Worm (Caenorhabditis elegans) whole organism, L3 larva: ENCODE results near the gene hosl-1.
A peak's percentile ranks its signal among the peaks of the same experiment; 100 is the strongest.

ENCODE experiments used
- ZK546.5 ChIP-seq: sonication (generic microtip); optimal IDR thresholded peaks from 2 replicates; lab custom pipeline; 2017; ENCODE audit warnings: missing biosample characterization, missing genetic modification characterization
- ama-1 ChIP-seq: fragments of 150-350 bp; optimal IDR thresholded peaks from 2 replicates; lab custom pipeline; 2018
- ceh-16 ChIP-seq: sonication (generic microtip); optimal IDR thresholded peaks from 2 replicates; lab custom pipeline; 2017; ENCODE audit warnings: missing biosample characterization, missing genetic modification characterization
- ceh-28 ChIP-seq: fragments of 150-350 bp; optimal IDR thresholded peaks from 2 replicates; lab custom pipeline; 2014; ENCODE audit warnings: missing biosample characterization, missing genetic modification reagents, missing genetic modification characterization
- ceh-82 ChIP-seq: fragments of 150-350 bp; optimal IDR thresholded peaks from 2 replicates; lab custom pipeline; 2014; ENCODE audit warnings: missing biosample characterization, missing genetic modification characterization
- ceh-9 ChIP-seq: sonication (generic microtip); optimal IDR thresholded peaks from 2 replicates; lab custom pipeline; 2018; ENCODE audit warnings: missing biosample characterization, missing genetic modification characterization
- daf-12 ChIP-seq: fragments of 150-350 bp; optimal IDR thresholded peaks from 2 replicates; lab custom pipeline; 2014; ENCODE audit warnings: missing biosample characterization, missing genetic modification reagents, missing genetic modification characterization
- egl-5 ChIP-seq: fragments of 150-350 bp; optimal IDR thresholded peaks from 2 replicates; lab custom pipeline; 2017; ENCODE audit warnings: missing biosample characterization, missing genetic modification reagents, missing genetic modification characterization, inconsistent platforms
- elt-1 ChIP-seq: fragments of 150-350 bp; optimal IDR thresholded peaks from 2 replicates; lab custom pipeline; 2014; ENCODE audit warnings: missing biosample characterization, missing genetic modification characterization
- elt-2 ChIP-seq: sonication (generic microtip); optimal IDR thresholded peaks from 2 replicates; lab custom pipeline; 2016; ENCODE audit warnings: missing genetic modification reagents, mild to moderate bottlenecking, missing genetic modification characterization, missing compliant biosample characterization
- elt-3 ChIP-seq, 3 experiments: fragments of 150-350 bp in 1 of 3; sonication (generic microtip) in 2 of 3; optimal IDR thresholded peaks; 2 replicates in 2 of 3; 4 replicates in 1 of 3; lab custom pipeline; 2014 to 2017; ENCODE audit warnings: missing biosample characterization in 3 of 3, missing genetic modification characterization in 3 of 3
- fkh-10 ChIP-seq: sonication (generic microtip); optimal IDR thresholded peaks from 2 replicates; lab custom pipeline; 2017; ENCODE audit warnings: missing biosample characterization, missing genetic modification reagents, missing genetic modification characterization
- fkh-2 ChIP-seq: fragments of 150-350 bp; optimal IDR thresholded peaks from 2 replicates; lab custom pipeline; 2014; ENCODE audit warnings: missing biosample characterization, missing genetic modification reagents, missing genetic modification characterization
- hmg-11 ChIP-seq: sonication (generic microtip); optimal IDR thresholded peaks from 2 replicates; lab custom pipeline; 2016; ENCODE audit warnings: missing genetic modification characterization, missing compliant biosample characterization
- lin-15B ChIP-seq: fragments of 150-350 bp; optimal IDR thresholded peaks from 2 replicates; lab custom pipeline; 2014; ENCODE audit warnings: missing biosample characterization, missing genetic modification characterization
- lin-39 ChIP-seq: fragments of 150-350 bp; optimal IDR thresholded peaks from 2 replicates; lab custom pipeline; 2018; ENCODE audit warnings: missing biosample characterization, missing genetic modification reagents, missing genetic modification characterization
- lsy-12 ChIP-seq: sonication (generic microtip); optimal IDR thresholded peaks from 2 replicates; lab custom pipeline; 2016; ENCODE audit warnings: mild to moderate bottlenecking, missing genetic modification characterization, missing compliant biosample characterization
- mdl-1 ChIP-seq: fragments of 150-350 bp; optimal IDR thresholded peaks from 2 replicates; lab custom pipeline; 2014; ENCODE audit warnings: missing biosample characterization, missing genetic modification characterization
- nfya-1 ChIP-seq: sonication (generic microtip); optimal IDR thresholded peaks from 2 replicates; lab custom pipeline; 2017; ENCODE audit warnings: missing genetic modification characterization, mild to moderate bottlenecking, missing compliant biosample characterization, antibody characterized with exemption, moderate library complexity; ENCODE audit not compliant: insufficient read depth
- nhr-11 ChIP-seq: fragments of 150-350 bp; optimal IDR thresholded peaks from 2 replicates; lab custom pipeline; 2014; ENCODE audit warnings: missing biosample characterization, missing genetic modification characterization
- nhr-12 ChIP-seq: fragments of 150-350 bp; optimal IDR thresholded peaks from 2 replicates; lab custom pipeline; 2014; ENCODE audit warnings: missing biosample characterization, missing genetic modification characterization
- nhr-23 ChIP-seq: fragments of 150-350 bp; optimal IDR thresholded peaks from 2 replicates; lab custom pipeline; 2014; ENCODE audit warnings: missing biosample characterization, missing genetic modification reagents, missing genetic modification characterization
- nhr-237 ChIP-seq: fragments of 150-350 bp; optimal IDR thresholded peaks from 2 replicates; lab custom pipeline; 2014; ENCODE audit warnings: missing biosample characterization, missing genetic modification characterization
- nhr-25 ChIP-seq: sonication (generic microtip); optimal IDR thresholded peaks from 2 replicates; lab custom pipeline; 2017; ENCODE audit warnings: missing biosample characterization, missing genetic modification characterization
- nhr-28 ChIP-seq: fragments of 150-350 bp; optimal IDR thresholded peaks from 2 replicates; lab custom pipeline; 2014; ENCODE audit warnings: missing biosample characterization, missing genetic modification characterization
- nhr-43 ChIP-seq: sonication (generic microtip); optimal IDR thresholded peaks from 2 replicates; lab custom pipeline; 2016; ENCODE audit warnings: mild to moderate bottlenecking, missing genetic modification characterization, missing compliant biosample characterization; ENCODE audit not compliant: poor library complexity, severe bottlenecking
- nhr-76 ChIP-seq: fragments of 150-350 bp; sonication (generic microtip); optimal IDR thresholded peaks from 5 replicates; lab custom pipeline; 2014; ENCODE audit warnings: missing biosample characterization, missing genetic modification characterization
- nhr-77 ChIP-seq: fragments of 150-350 bp; optimal IDR thresholded peaks from 2 replicates; lab custom pipeline; 2014; ENCODE audit warnings: missing biosample characterization, missing genetic modification characterization
- pha-4 ChIP-seq: fragments of 150-350 bp; optimal IDR thresholded peaks from 2 replicates; lab custom pipeline; 2014; ENCODE audit warnings: missing biosample characterization, missing genetic modification reagents, missing genetic modification characterization
- pqm-1 ChIP-seq: fragments of 150-350 bp; optimal IDR thresholded peaks from 2 replicates; lab custom pipeline; 2017; ENCODE audit warnings: missing biosample characterization, missing genetic modification characterization, inconsistent platforms
- sea-2 ChIP-seq: fragments of 150-350 bp; sonication (generic microtip); optimal IDR thresholded peaks from 4 replicates; lab custom pipeline; 2014; ENCODE audit warnings: missing biosample characterization, missing genetic modification reagents, missing genetic modification characterization
- skn-1 ChIP-seq: fragments of 150-350 bp; optimal IDR thresholded peaks from 2 replicates; lab custom pipeline; 2014; ENCODE audit warnings: missing biosample characterization, missing genetic modification characterization
- tbx-2 ChIP-seq: sonication (generic microtip); optimal IDR thresholded peaks from 2 replicates; lab custom pipeline; 2016; ENCODE audit warnings: mild to moderate bottlenecking, missing genetic modification characterization, missing compliant biosample characterization
- unc-39 ChIP-seq: sonication (generic microtip); optimal IDR thresholded peaks from 4 replicates; lab custom pipeline; 2017; ENCODE audit warnings: missing biosample characterization, missing genetic modification characterization
- zag-1 ChIP-seq: fragments of 150-350 bp; optimal IDR thresholded peaks from 2 replicates; lab custom pipeline; 2014; ENCODE audit warnings: missing biosample characterization, missing genetic modification characterization
- ztf-4 ChIP-seq: fragments of 150-350 bp; optimal IDR thresholded peaks from 2 replicates; lab custom pipeline; 2014; ENCODE audit warnings: missing biosample characterization, missing genetic modification characterization

Gene hosl-1

ce11 chrX:4636821-4637220 is at the start of gene hosl-1:
Gene hosl-1 (plus strand): TSS chrX:4637121.
- TF ChIP-seq hmg-11 (tag; lab: Kevin White, UChicago) (no peak), nfya-1 (tag; lab: Kevin White, UChicago) (no peak), ama-1 (lab: Kevin White, UChicago) (no peak), mdl-1 (tag; lab: Kevin White, UChicago) (no peak), pha-4 (peak; percentile 11), tbx-2 (no peak), ZK546.5 (no peak), nhr-43 (tag; lab: Kevin White, UChicago) (no peak), lsy-12 (tag; lab: Kevin White, UChicago) (no peak), pqm-1 (tag; lab: Kevin White, UChicago) (peak; percentile 3), nhr-28 (tag; lab: Kevin White, UChicago) (no peak)
- TF ChIP-seq, all 47 proteins: peak for 2

- peak; percentile 53 for TF ChIP-seq nhr-23 (tag; lab: Kevin White, UChicago)
- TF ChIP-seq nhr-25 (tag; lab: Kevin White, UChicago), result peak; percentile 59
- no peak for TF ChIP-seq elt-1
- TF ChIP-seq ama-1 (lab: Kevin White, UChicago), result no peak
- TF ChIP-seq ceh-9 (tag; lab: Kevin White, UChicago), result no peak
- peak; percentile 2 for TF ChIP-seq ceh-28 (tag; lab: Kevin White, UChicago)
- no peak for TF ChIP-seq ceh-16 (tag; lab: Kevin White, UChicago)
- TF ChIP-seq pha-4, result peak; percentile 61
- TF ChIP-seq lin-15B (tag; lab: Kevin White, UChicago), result peak; percentile 44
- TF ChIP-seq hmg-11 (tag; lab: Kevin White, UChicago), result peak; percentile 55
- no peak for TF ChIP-seq nhr-77 (tag; lab: Kevin White, UChicago)
- TF ChIP-seq nfya-1 (tag; lab: Kevin White, UChicago), result peak; percentile 54
- TF ChIP-seq egl-5 (tag; lab: Kevin White, UChicago), result peak; percentile 13
- TF ChIP-seq elt-2 (tag; lab: Kevin White, UChicago), result peak; percentile 12
- TF ChIP-seq nhr-43 (tag; lab: Kevin White, UChicago), result no peak
Measured at ce11 chrX:4587934-4588333, 49.0 kb upstream of the hosl-1 start.

- no peak for TF ChIP-seq ceh-82 (tag; lab: Kevin White, UChicago)
- TF ChIP-seq skn-1 (tag; lab: Kevin White, UChicago), result no peak
- no peak for TF ChIP-seq ama-1 (lab: Kevin White, UChicago)
- TF ChIP-seq fkh-10, result no peak
- no peak for TF ChIP-seq tbx-2
- no peak for TF ChIP-seq nhr-23 (tag; lab: Kevin White, UChicago)
- TF ChIP-seq nhr-77 (tag; lab: Kevin White, UChicago), result no peak
- TF ChIP-seq ZK546.5, result no peak
- no peak for TF ChIP-seq ceh-28 (tag; lab: Kevin White, UChicago)
- TF ChIP-seq elt-3 (tag; optimal IDR thresholded peaks at IDR 0.05; lab: Kevin White, UChicago), result no peak
- TF ChIP-seq hmg-11 (tag; lab: Kevin White, UChicago), result no peak
- no peak for TF ChIP-seq pqm-1 (tag; lab: Kevin White, UChicago)
- no peak for TF ChIP-seq ztf-4 (tag; lab: Kevin White, UChicago)
- no peak for TF ChIP-seq egl-5 (tag; lab: Kevin White, UChicago)
- TF ChIP-seq nhr-237 (tag; lab: Kevin White, UChicago), result no peak
- no peak for TF ChIP-seq nhr-11 (tag; lab: Kevin White, UChicago)
- TF ChIP-seq fkh-2 (tag; lab: Kevin White, UChicago), result no peak
Measured at ce11 chrX:4588462-4588861, 48.5 kb upstream of the hosl-1 start, which contains the start of gene lnp-1. Gene lnp-1 (plus strand): TSS chrX:4588762.

- TF ChIP-seq lin-39 (tag; lab: Kevin White, UChicago) (peak; percentile 23), unc-39 (tag; lab: Kevin White, UChicago) (no peak)
Measured at ce11 chrX:4592250-4592649, 44.7 kb upstream of the hosl-1 start, which contains the start of gene flp-12. Gene flp-12 (minus strand): TSS chrX:4592350.

ce11 chrX:4597419-4597818 is 39.5 kb upstream of the hosl-1 start:
- TF ChIP-seq ceh-28 (tag; lab: Kevin White, UChicago) (no peak), nfya-1 (tag; lab: Kevin White, UChicago) (no peak), elt-1 (no peak), egl-5 (tag; lab: Kevin White, UChicago) (no peak), lin-39 (tag; lab: Kevin White, UChicago) (no peak), ztf-4 (tag; lab: Kevin White, UChicago) (no peak), nhr-25 (tag; lab: Kevin White, UChicago) (no peak), zag-1 (tag; lab: Kevin White, UChicago) (no peak), daf-12 (tag; lab: Kevin White, UChicago) (no peak), nhr-23 (tag; lab: Kevin White, UChicago) (no peak), nhr-76 (tag; lab: Kevin White, UChicago) (no peak), sea-2 (GFP tag; lab: Kevin White, UChicago) (no peak), nhr-12 (no peak), lin-15B (tag; lab: Kevin White, UChicago) (no peak), nhr-77 (tag; lab: Kevin White, UChicago) (no peak)
- TF ChIP-seq, all 47 proteins: peak for 0
